Fruit fly (Drosophila melanogaster) whole organism, embryonic: Measurements from ENCODE around the gene CG13248.

Experiments used
- Aef1 ChIP-seq: fragments of 200-800 bp; sonication (Bioruptor generic); IDR thresholded peaks from 3 replicates; pipeline ENCODE4 v1.3.6; 2022; ENCODE audit warnings: missing biosample characterization, missing genetic modification characterization
- B-H2 ChIP-seq: fragments of 200-800 bp; sonication (Bioruptor generic); optimal IDR thresholded peaks from 2 replicates; lab custom pipeline; 2018; ENCODE audit warnings: missing biosample characterization, mild to moderate bottlenecking, missing genetic modification characterization
- CG12236 ChIP-seq: fragments of 200-800 bp; sonication (Bioruptor generic); optimal IDR thresholded peaks from 2 replicates; lab custom pipeline; 2016; ENCODE audit warnings: missing biosample characterization, missing genetic modification characterization
- CG12391 ChIP-seq: fragments of 200-800 bp; sonication (Bioruptor generic); optimal IDR thresholded peaks from 3 replicates; lab custom pipeline; 2018; ENCODE audit warnings: missing biosample characterization, mild to moderate bottlenecking, missing genetic modification characterization, moderate library complexity
- CG14050 ChIP-seq: fragments of 200-800 bp; sonication (Bioruptor generic); IDR thresholded peaks from 3 replicates; pipeline ENCODE4 v1.3.6; 2022; ENCODE audit warnings: missing biosample characterization, missing genetic modification characterization
- CG17385 ChIP-seq: fragments of 200-800 bp; sonication (Bioruptor generic); optimal IDR thresholded peaks from 3 replicates; lab custom pipeline; 2018; ENCODE audit warnings: missing biosample characterization, mild to moderate bottlenecking, missing genetic modification characterization
- CG17568 ChIP-seq: fragments of 200-800 bp; sonication (Bioruptor generic); optimal IDR thresholded peaks from 2 replicates; lab custom pipeline; 2018; ENCODE audit warnings: missing biosample characterization, mild to moderate bottlenecking, missing genetic modification characterization, moderate library complexity
- CG30020 ChIP-seq: fragments of 200-800 bp; optimal IDR thresholded peaks from 2 replicates; lab custom pipeline; 2019; ENCODE audit warnings: missing biosample characterization, mild to moderate bottlenecking, missing genetic modification characterization, moderate library complexity
- CG30403 ChIP-seq: fragments of 200-800 bp; sonication (Bioruptor generic); optimal IDR thresholded peaks from 3 replicates; lab custom pipeline; 2016; ENCODE audit warnings: missing biosample characterization, missing genetic modification characterization
- CG6765 ChIP-seq: fragments of 200-800 bp; sonication (Bioruptor generic); optimal IDR thresholded peaks from 3 replicates; lab custom pipeline; 2017; ENCODE audit warnings: missing biosample characterization, mild to moderate bottlenecking, missing genetic modification characterization
- CG7556 ChIP-seq: fragments of 200-800 bp; sonication (Bioruptor generic); optimal IDR thresholded peaks from 2 replicates; lab custom pipeline; 2017; ENCODE audit warnings: missing biosample characterization, mild to moderate bottlenecking, missing genetic modification characterization
- CG8359 ChIP-seq: fragments of 200-800 bp; sonication (Bioruptor generic); optimal IDR thresholded peaks from 2 replicates; lab custom pipeline; 2017; ENCODE audit warnings: missing biosample characterization, mild to moderate bottlenecking, missing genetic modification characterization, borderline replicate concordance
- CkIIα-i1 ChIP-seq: fragments of 200-800 bp; sonication (Bioruptor generic); IDR thresholded peaks from 2 replicates; pipeline ENCODE4 v1.3.6; 2022; ENCODE audit warnings: missing biosample characterization, missing genetic modification characterization
- Deaf1 ChIP-seq: fragments of 200-800 bp; optimal IDR thresholded peaks from 3 replicates; lab custom pipeline; 2019; ENCODE audit warnings: missing biosample characterization, mild to moderate bottlenecking, missing genetic modification characterization, moderate library complexity
- Dip3 ChIP-seq: fragments of 200-800 bp; sonication (Bioruptor generic); optimal IDR thresholded peaks from 3 replicates; lab custom pipeline; 2016; ENCODE audit warnings: missing biosample characterization, missing genetic modification characterization
- Doc2 ChIP-seq: fragments of 200-800 bp; sonication (Bioruptor generic); IDR thresholded peaks from 2 replicates; pipeline ENCODE4 v1.3.6; 2022; ENCODE audit warnings: missing biosample characterization, missing genetic modification characterization
- ERR ChIP-seq: fragments of 200-800 bp; sonication (Bioruptor generic); optimal IDR thresholded peaks from 2 replicates; lab custom pipeline; 2016; ENCODE audit warnings: missing biosample characterization, missing genetic modification characterization
- Eip74EF ChIP-seq, 2 experiments: fragments of 200-800 bp in 1 of 2; fragments of >200 bp in 1 of 2; sonication (Bioruptor generic) in 1 of 2; optimal IDR thresholded peaks; 2 replicates each; lab custom pipeline; 2017 to 2019; ENCODE audit warnings: missing biosample characterization in 2 of 2, missing genetic modification characterization in 2 of 2, mild to moderate bottlenecking in 1 of 2, moderate library complexity in 1 of 2
- Ets97D ChIP-seq: fragments of 200-800 bp; sonication (Bioruptor generic); optimal IDR thresholded peaks from 3 replicates; lab custom pipeline; 2016; ENCODE audit warnings: missing biosample characterization, missing genetic modification characterization
- Hmr ChIP-seq: fragments of 200-800 bp; sonication (Bioruptor generic); optimal IDR thresholded peaks from 3 replicates; lab custom pipeline; 2017; ENCODE audit warnings: mild to moderate bottlenecking, missing biosample characterization, missing genetic modification reagents, missing genetic modification characterization
- Hr39 ChIP-seq: fragments of >200 bp; optimal IDR thresholded peaks from 2 replicates; lab custom pipeline; 2017
- Kr ChIP-seq: fragments of 200-800 bp; sonication (Bioruptor generic); optimal IDR thresholded peaks from 2 replicates; lab custom pipeline; 2017; ENCODE audit warnings: missing biosample characterization, mild to moderate bottlenecking, missing genetic modification characterization
- MBD-R2 ChIP-seq: fragments of 200-800 bp; sonication (Bioruptor generic); IDR thresholded peaks from 2 replicates; pipeline ENCODE4 v1.3.6; 2022; ENCODE audit warnings: missing biosample characterization, missing genetic modification characterization
- Meics ChIP-seq: fragments of 200-800 bp; sonication (Bioruptor generic); optimal IDR thresholded peaks from 2 replicates; lab custom pipeline; 2017; ENCODE audit warnings: missing biosample characterization, mild to moderate bottlenecking, missing genetic modification characterization
- NC2β ChIP-seq: fragments of 200-800 bp; sonication (Bioruptor generic); optimal IDR thresholded peaks from 2 replicates; lab custom pipeline; 2016; ENCODE audit warnings: missing biosample characterization, missing genetic modification characterization
- Optix ChIP-seq: fragments of 200-800 bp; sonication (Bioruptor generic); IDR thresholded peaks from 3 replicates; pipeline ENCODE4 v1.3.6; 2022; ENCODE audit warnings: missing biosample characterization, missing genetic modification characterization
- Pdp1 ChIP-seq, 2 experiments: fragments of 200-800 bp; sonication (Bioruptor generic); optimal IDR thresholded peaks; 3 replicates each; lab custom pipeline; 2016; ENCODE audit warnings: missing biosample characterization in 2 of 2, missing genetic modification characterization in 2 of 2, mild to moderate bottlenecking in 1 of 2, moderate library complexity in 1 of 2
- aop ChIP-seq: fragments of 200-800 bp; sonication (Bioruptor generic); IDR thresholded peaks from 2 replicates; pipeline ENCODE4 v1.3.6; 2022; ENCODE audit warnings: missing biosample characterization, missing genetic modification characterization
- caup ChIP-seq: fragments of 200-800 bp; sonication (Bioruptor generic); optimal IDR thresholded peaks from 3 replicates; lab custom pipeline; 2017; ENCODE audit warnings: missing biosample characterization, mild to moderate bottlenecking, missing genetic modification characterization, moderate library complexity; ENCODE audit not compliant: severe bottlenecking
- cg ChIP-seq: fragments of 200-800 bp; sonication (Bioruptor generic); optimal IDR thresholded peaks from 3 replicates; lab custom pipeline; 2019; ENCODE audit warnings: missing biosample characterization, mild to moderate bottlenecking, missing genetic modification characterization, moderate library complexity
- chif ChIP-seq, 2 experiments: fragments of 200-800 bp; sonication (Bioruptor generic); optimal IDR thresholded peaks; 3 replicates each; lab custom pipeline; 2016; ENCODE audit warnings: missing biosample characterization in 2 of 2, missing genetic modification characterization in 2 of 2
- crp ChIP-seq, 2 experiments: fragments of 200-800 bp; sonication (Bioruptor generic); optimal IDR thresholded peaks; 2 replicates in 1 of 2; 3 replicates in 1 of 2; lab custom pipeline; 2017; ENCODE audit warnings: missing biosample characterization in 2 of 2, missing genetic modification characterization in 2 of 2, mild to moderate bottlenecking in 1 of 2, moderate library complexity in 1 of 2
- dmrt11E ChIP-seq: fragments of 200-800 bp; sonication (Bioruptor generic); optimal IDR thresholded peaks from 3 replicates; lab custom pipeline; 2018; ENCODE audit warnings: missing biosample characterization, mild to moderate bottlenecking, missing genetic modification characterization, moderate library complexity
- ewg ChIP-seq: fragments of 200-800 bp; sonication (Bioruptor generic); optimal IDR thresholded peaks from 3 replicates; lab custom pipeline; 2017; ENCODE audit warnings: mild to moderate bottlenecking, missing biosample characterization, missing genetic modification reagents, missing genetic modification characterization
- exex ChIP-seq: fragments of 200-800 bp; sonication (Bioruptor generic); optimal IDR thresholded peaks from 4 replicates; lab custom pipeline; 2018; ENCODE audit warnings: missing biosample characterization, mild to moderate bottlenecking, missing genetic modification characterization, moderate library complexity
- fd64A ChIP-seq: fragments of 200-800 bp; sonication (Bioruptor generic); optimal IDR thresholded peaks from 3 replicates; lab custom pipeline; 2018; ENCODE audit warnings: missing biosample characterization, mild to moderate bottlenecking, missing genetic modification characterization
- gce ChIP-seq: fragments of 200-800 bp; sonication (Bioruptor generic); IDR thresholded peaks from 3 replicates; pipeline ENCODE4 v1.3.6; 2022; ENCODE audit warnings: missing biosample characterization, missing genetic modification characterization
- gro ChIP-seq: fragments of 200-800 bp; sonication (Bioruptor generic); optimal IDR thresholded peaks from 2 replicates; lab custom pipeline; 2016; ENCODE audit warnings: missing biosample characterization, missing genetic modification characterization
- gsb-n ChIP-seq: fragments of 200-800 bp; sonication (Bioruptor generic); optimal IDR thresholded peaks from 3 replicates; lab custom pipeline; 2018; ENCODE audit warnings: missing biosample characterization, mild to moderate bottlenecking, missing genetic modification characterization
- hkb ChIP-seq, 2 experiments: fragments of 200-800 bp in 1 of 2; fragments of >200 bp in 1 of 2; sonication (Bioruptor generic) in 1 of 2; IDR thresholded peaks in 1 of 2; optimal IDR thresholded peaks in 1 of 2; 2 replicates each; pipeline versions ENCODE4 v1.3.6 to Lab custom; 2017 to 2022; ENCODE audit warnings: missing biosample characterization in 1 of 2, missing genetic modification characterization in 1 of 2
- maf-S ChIP-seq: fragments of 200-800 bp; sonication (Bioruptor generic); optimal IDR thresholded peaks from 2 replicates; lab custom pipeline; 2016; ENCODE audit warnings: missing biosample characterization, missing genetic modification characterization
- mld ChIP-seq: fragments of 200-800 bp; sonication (Bioruptor generic); IDR thresholded peaks from 3 replicates; pipeline ENCODE4 v1.3.6; 2022; ENCODE audit warnings: missing biosample characterization, missing genetic modification characterization; ENCODE audit not compliant: partially characterized antibody
- onecut ChIP-seq: fragments of 200-800 bp; sonication (Bioruptor generic); IDR thresholded peaks from 2 replicates; pipeline ENCODE4 v1.3.6; 2022; ENCODE audit warnings: missing biosample characterization, missing genetic modification characterization
- pita ChIP-seq: fragments of 200-800 bp; sonication (Bioruptor generic); optimal IDR thresholded peaks from 2 replicates; lab custom pipeline; 2017; ENCODE audit warnings: missing biosample characterization, mild to moderate bottlenecking, missing genetic modification characterization
- slbo ChIP-seq: fragments of 200-800 bp; sonication (Bioruptor generic); IDR thresholded peaks from 2 replicates; pipeline ENCODE4 v1.3.6; 2022; ENCODE audit warnings: missing biosample characterization, missing genetic modification characterization

The CG13248 gene

dm6 chr3L:20427449-20427848, 17.1 kb upstream of the CG13248 start, which contains the start of gene CG5274 (continued):
- TF ChIP-seq Doc2 (GFP tag; lab: Robert Waterston, UW) (no peak), Optix (GFP tag; lab: Robert Waterston, UW) (no peak), CG14050 (GFP tag; lab: Robert Waterston, UW) (no peak), Pdp1 (GFP tag; optimal IDR thresholded peaks at IDR 0.05; lab: Kevin White, UChicago) (no peak), pita (GFP tag; lab: Kevin White, UChicago) (no peak)
- TF ChIP-seq, all 482 proteins: peak for 28

dm6 chr3L:20425888-20426287, 15.5 kb upstream of the CG13248 start, which contains the start of gene CG5282:
CG5282 (minus strand) TSS chr3L:20426071.
- TF ChIP-seq Kr (GFP tag; lab: Kevin White, UChicago) (no peak), hkb (optimal IDR thresholded peaks at IDR 0.05; lab: Kevin White, UChicago) (no peak), hkb (GFP tag; IDR thresholded peaks at IDR 0.05; lab: Robert Waterston, UW) (no peak), ERR (GFP tag; lab: Kevin White, UChicago) (no peak), Hmr (GFP tag; lab: Kevin White, UChicago) (no peak), CG8359 (GFP tag; lab: Kevin White, UChicago) (no peak), crp (GFP tag; optimal IDR thresholded peaks at IDR 0.05; lab: Kevin White, UChicago) (no peak), onecut (GFP tag; lab: Robert Waterston, UW) (peak; percentile 95), ewg (GFP tag; lab: Kevin White, UChicago) (peak; percentile 90), maf-S (GFP tag; lab: Kevin White, UChicago) (no peak), CG30020 (tag; lab: Kevin White, UChicago) (no peak), NC2β (GFP tag; lab: Kevin White, UChicago) (no peak), CkIIα-i1 (GFP tag; lab: Robert Waterston, UW) (no peak), MBD-R2 (GFP tag; lab: Robert Waterston, UW) (peak; percentile 50; the same call in 1 of the 2 replicates), chif (GFP tag; optimal IDR thresholded peaks at IDR 0.05; lab: Kevin White, UChicago) (no peak), Deaf1 (tag; lab: Kevin White, UChicago) (no peak)

dm6 chr3L:20413304-20413703, 2.9 kb upstream of the CG13248 start, which contains the start of gene zye:
zye (plus strand) TSS chr3L:20413604.
- TF ChIP-seq Hr39 (lab: Kevin White, UChicago) (no peak), dmrt11E (tag; lab: Kevin White, UChicago) (no peak), slbo (GFP tag; lab: Robert Waterston, UW) (no peak), mld (no peak), aop (GFP tag; lab: Robert Waterston, UW) (no peak), CG12236 (GFP tag; lab: Kevin White, UChicago) (no peak), CG14050 (GFP tag; lab: Robert Waterston, UW) (no peak), Aef1 (GFP tag; lab: Robert Waterston, UW) (no peak), fd64A (GFP tag; lab: Kevin White, UChicago) (no peak), gce (GFP tag; lab: Robert Waterston, UW) (no peak), Dip3 (GFP tag; lab: Kevin White, UChicago) (no peak), caup (GFP tag; lab: Kevin White, UChicago) (no peak)

- TF ChIP-seq gsb-n (peak; percentile 18), cg (peak; percentile 60), exex (peak; percentile 53), hkb (optimal IDR thresholded peaks at IDR 0.05; lab: Kevin White, UChicago) (no peak), hkb (GFP tag; IDR thresholded peaks at IDR 0.05; lab: Robert Waterston, UW) (0 out of 2 replicates have a peak, but pooled peaks have one; percentile 20), CG7556 (no peak), CG17568 (GFP tag; lab: Kevin White, UChicago) (peak; percentile 23), CG12391 (peak; percentile 4), CG30403 (GFP tag; lab: Kevin White, UChicago) (no peak), B-H2 (GFP tag; lab: Kevin White, UChicago) (peak; percentile 24), Ets97D (peak; percentile 90), CG17385 (peak; percentile 22), Meics (GFP tag; lab: Kevin White, UChicago) (peak; percentile 8), CG6765 (GFP tag; lab: Kevin White, UChicago) (peak; percentile 17), gro (no peak), Eip74EF (GFP tag; optimal IDR thresholded peaks at IDR 0.05; lab: Kevin White, UChicago) (peak in 1 of 2 experiments; percentile 52)
Measured at dm6 chr3L:20410780-20411179, 414 bp upstream of the CG13248 start.
